Worm (Caenorhabditis elegans) whole organism, L3 larva: Measurements from ENCODE around the gene irld-66.

ENCODE experiments used
- R02D3.7 ChIP-seq: fragments of 150-350 bp; optimal IDR thresholded peaks from 2 replicates; lab custom pipeline; 2014; ENCODE audit warnings: missing biosample characterization, missing genetic modification characterization
- ceh-16 ChIP-seq: sonication (generic microtip); optimal IDR thresholded peaks from 2 replicates; lab custom pipeline; 2017; ENCODE audit warnings: missing biosample characterization, missing genetic modification characterization
- ceh-28 ChIP-seq: fragments of 150-350 bp; optimal IDR thresholded peaks from 2 replicates; lab custom pipeline; 2014; ENCODE audit warnings: missing biosample characterization, missing genetic modification reagents, missing genetic modification characterization
- ceh-9 ChIP-seq: sonication (generic microtip); optimal IDR thresholded peaks from 2 replicates; lab custom pipeline; 2018; ENCODE audit warnings: missing biosample characterization, missing genetic modification characterization
- daf-12 ChIP-seq: fragments of 150-350 bp; optimal IDR thresholded peaks from 2 replicates; lab custom pipeline; 2014; ENCODE audit warnings: missing biosample characterization, missing genetic modification reagents, missing genetic modification characterization
- egl-27 ChIP-seq: sonication (generic microtip); optimal IDR thresholded peaks from 4 replicates; lab custom pipeline; 2017; ENCODE audit warnings: missing biosample characterization, missing genetic modification reagents, missing genetic modification characterization
- egl-5 ChIP-seq: fragments of 150-350 bp; optimal IDR thresholded peaks from 2 replicates; lab custom pipeline; 2017; ENCODE audit warnings: missing biosample characterization, missing genetic modification reagents, missing genetic modification characterization, inconsistent platforms
- elt-1 ChIP-seq: fragments of 150-350 bp; optimal IDR thresholded peaks from 2 replicates; lab custom pipeline; 2014; ENCODE audit warnings: missing biosample characterization, missing genetic modification characterization
- elt-2 ChIP-seq: sonication (generic microtip); optimal IDR thresholded peaks from 2 replicates; lab custom pipeline; 2016; ENCODE audit warnings: missing genetic modification reagents, mild to moderate bottlenecking, missing genetic modification characterization, missing compliant biosample characterization
- elt-3 ChIP-seq, 3 experiments: fragments of 150-350 bp in 1 of 3; sonication (generic microtip) in 2 of 3; optimal IDR thresholded peaks; 2 replicates in 2 of 3; 4 replicates in 1 of 3; lab custom pipeline; 2014 to 2017; ENCODE audit warnings: missing biosample characterization in 3 of 3, missing genetic modification characterization in 3 of 3
- eor-1 ChIP-seq, 2 experiments: fragments of 150-350 bp; optimal IDR thresholded peaks; 2 replicates each; lab custom pipeline; 2014 to 2018; ENCODE audit warnings: missing biosample characterization in 2 of 2, missing genetic modification characterization in 2 of 2
- fkh-10 ChIP-seq: sonication (generic microtip); optimal IDR thresholded peaks from 2 replicates; lab custom pipeline; 2017; ENCODE audit warnings: missing biosample characterization, missing genetic modification reagents, missing genetic modification characterization
- fkh-2 ChIP-seq: fragments of 150-350 bp; optimal IDR thresholded peaks from 2 replicates; lab custom pipeline; 2014; ENCODE audit warnings: missing biosample characterization, missing genetic modification reagents, missing genetic modification characterization
- fos-1 ChIP-seq: fragments of 150-350 bp; optimal IDR thresholded peaks from 2 replicates; lab custom pipeline; 2014; ENCODE audit warnings: missing biosample characterization, missing genetic modification characterization
- hmg-11 ChIP-seq: sonication (generic microtip); optimal IDR thresholded peaks from 2 replicates; lab custom pipeline; 2016; ENCODE audit warnings: missing genetic modification characterization, missing compliant biosample characterization
- jun-1 ChIP-seq: fragments of 150-350 bp; optimal IDR thresholded peaks from 2 replicates; lab custom pipeline; 2014; ENCODE audit warnings: missing biosample characterization, missing genetic modification reagents, missing genetic modification characterization
- lin-15B ChIP-seq: fragments of 150-350 bp; optimal IDR thresholded peaks from 2 replicates; lab custom pipeline; 2014; ENCODE audit warnings: missing biosample characterization, missing genetic modification characterization
- lin-39 ChIP-seq: fragments of 150-350 bp; optimal IDR thresholded peaks from 2 replicates; lab custom pipeline; 2018; ENCODE audit warnings: missing biosample characterization, missing genetic modification reagents, missing genetic modification characterization
- lsy-12 ChIP-seq: sonication (generic microtip); optimal IDR thresholded peaks from 2 replicates; lab custom pipeline; 2016; ENCODE audit warnings: mild to moderate bottlenecking, missing genetic modification characterization, missing compliant biosample characterization
- mdl-1 ChIP-seq: fragments of 150-350 bp; optimal IDR thresholded peaks from 2 replicates; lab custom pipeline; 2014; ENCODE audit warnings: missing biosample characterization, missing genetic modification characterization
- mml-1 ChIP-seq: fragments of 150-350 bp; sonication (generic microtip); optimal IDR thresholded peaks from 3 replicates; lab custom pipeline; 2014; ENCODE audit warnings: missing biosample characterization, missing genetic modification characterization
- nhr-11 ChIP-seq: fragments of 150-350 bp; optimal IDR thresholded peaks from 2 replicates; lab custom pipeline; 2014; ENCODE audit warnings: missing biosample characterization, missing genetic modification characterization
- nhr-23 ChIP-seq: fragments of 150-350 bp; optimal IDR thresholded peaks from 2 replicates; lab custom pipeline; 2014; ENCODE audit warnings: missing biosample characterization, missing genetic modification reagents, missing genetic modification characterization
- nhr-25 ChIP-seq: sonication (generic microtip); optimal IDR thresholded peaks from 2 replicates; lab custom pipeline; 2017; ENCODE audit warnings: missing biosample characterization, missing genetic modification characterization
- nhr-28 ChIP-seq: fragments of 150-350 bp; optimal IDR thresholded peaks from 2 replicates; lab custom pipeline; 2014; ENCODE audit warnings: missing biosample characterization, missing genetic modification characterization
- nhr-43 ChIP-seq: sonication (generic microtip); optimal IDR thresholded peaks from 2 replicates; lab custom pipeline; 2016; ENCODE audit warnings: mild to moderate bottlenecking, missing genetic modification characterization, missing compliant biosample characterization; ENCODE audit not compliant: poor library complexity, severe bottlenecking
- nhr-67 ChIP-seq: fragments of 150-350 bp; optimal IDR thresholded peaks from 2 replicates; lab custom pipeline; 2014; ENCODE audit warnings: missing biosample characterization, missing genetic modification characterization
- nhr-77 ChIP-seq: fragments of 150-350 bp; optimal IDR thresholded peaks from 2 replicates; lab custom pipeline; 2014; ENCODE audit warnings: missing biosample characterization, missing genetic modification characterization
- pha-4 ChIP-seq: fragments of 150-350 bp; optimal IDR thresholded peaks from 2 replicates; lab custom pipeline; 2014; ENCODE audit warnings: missing biosample characterization, missing genetic modification reagents, missing genetic modification characterization
- sea-2 ChIP-seq: fragments of 150-350 bp; sonication (generic microtip); optimal IDR thresholded peaks from 4 replicates; lab custom pipeline; 2014; ENCODE audit warnings: missing biosample characterization, missing genetic modification reagents, missing genetic modification characterization
- skn-1 ChIP-seq: fragments of 150-350 bp; optimal IDR thresholded peaks from 2 replicates; lab custom pipeline; 2014; ENCODE audit warnings: missing biosample characterization, missing genetic modification characterization
- snpc-4 ChIP-seq: fragments of 150-350 bp; optimal IDR thresholded peaks from 2 replicates; lab custom pipeline; 2014; ENCODE audit warnings: missing biosample characterization, missing genetic modification characterization
- tbx-2 ChIP-seq: sonication (generic microtip); optimal IDR thresholded peaks from 2 replicates; lab custom pipeline; 2016; ENCODE audit warnings: mild to moderate bottlenecking, missing genetic modification characterization, missing compliant biosample characterization
- unc-39 ChIP-seq: sonication (generic microtip); optimal IDR thresholded peaks from 4 replicates; lab custom pipeline; 2017; ENCODE audit warnings: missing biosample characterization, missing genetic modification characterization
- unc-62 ChIP-seq: fragments of 150-350 bp; sonication (generic microtip); optimal IDR thresholded peaks from 4 replicates; lab custom pipeline; 2014; ENCODE audit warnings: missing biosample characterization, missing genetic modification reagents, missing genetic modification characterization
- zag-1 ChIP-seq: fragments of 150-350 bp; optimal IDR thresholded peaks from 2 replicates; lab custom pipeline; 2014; ENCODE audit warnings: missing biosample characterization, missing genetic modification characterization
- ztf-11 ChIP-seq: fragments of 150-350 bp; optimal IDR thresholded peaks from 2 replicates; lab custom pipeline; 2014; ENCODE audit warnings: missing biosample characterization, missing genetic modification characterization
- ztf-4 ChIP-seq: fragments of 150-350 bp; optimal IDR thresholded peaks from 2 replicates; lab custom pipeline; 2014; ENCODE audit warnings: missing biosample characterization, missing genetic modification characterization

The irld-66 gene

DNA sequence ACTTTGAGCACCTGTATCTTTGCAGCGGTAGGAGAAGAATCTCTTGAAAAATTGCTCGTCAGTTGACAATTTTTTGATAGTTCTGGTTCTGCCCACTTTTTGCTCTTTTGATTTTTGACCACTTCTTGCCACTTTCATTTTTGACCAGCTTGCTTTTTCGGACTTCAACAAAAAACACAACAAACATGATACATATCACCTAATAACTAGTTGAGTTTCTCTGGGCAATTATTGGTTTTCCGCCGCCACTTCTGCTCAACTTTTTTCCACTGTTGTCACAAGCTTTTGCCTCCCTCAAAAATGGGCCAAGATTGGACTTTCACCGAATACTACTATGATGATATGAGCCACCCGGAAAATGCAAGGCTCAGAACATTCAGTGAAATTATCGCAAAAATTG, 17.7 kb upstream of the irld-66 start, which contains the start of gene srw-60:
srw-60 (plus strand) TSS at position 301 of the 400 bp plus-strand sequence.
- no peak for TF ChIP-seq ceh-16 (tag; lab: Kevin White, UChicago)
- no peak for TF ChIP-seq hmg-11
- TF ChIP-seq nhr-77 (tag; lab: Kevin White, UChicago), result no peak
- TF ChIP-seq, all 47 proteins: peak for 0

DNA sequence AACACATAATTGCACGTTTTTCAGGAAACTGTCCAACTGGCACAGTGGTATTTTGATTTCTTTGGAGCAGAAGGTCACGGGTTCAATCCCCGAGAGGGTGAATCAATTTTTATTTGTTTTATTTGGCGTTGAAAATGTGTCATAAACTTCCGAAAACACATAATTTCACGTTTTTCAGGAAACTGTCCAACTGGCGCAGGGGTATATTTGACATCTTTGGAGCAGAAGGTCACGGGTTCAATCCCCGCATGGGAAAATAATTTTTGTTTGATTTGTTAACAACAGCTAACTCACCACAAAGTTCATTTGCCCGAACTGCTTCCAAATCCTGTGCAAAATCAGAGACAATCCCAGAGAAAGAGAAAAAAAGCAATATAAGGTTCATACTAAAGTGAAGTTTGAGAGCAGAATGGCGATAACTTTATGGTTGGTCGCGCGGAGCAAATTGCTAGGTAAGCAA, 15.0 kb upstream of the irld-66 start, which contains the start of gene irld-48:
irld-48 (plus strand) TSS at position 410 of the 460 bp plus-strand sequence.
- TF ChIP-seq mdl-1 (no peak), unc-39 (no peak), ceh-16 (tag; lab: Kevin White, UChicago) (no peak), lin-15B (tag; lab: Kevin White, UChicago) (no peak), skn-1 (tag; lab: Kevin White, UChicago) (no peak), fos-1 (tag; lab: Kevin White, UChicago) (no peak), nhr-28 (no peak), lsy-12 (tag; lab: Kevin White, UChicago) (no peak), ceh-9 (no peak), nhr-77 (tag; lab: Kevin White, UChicago) (no peak), elt-1 (tag; lab: Kevin White, UChicago) (no peak), ceh-28 (tag; lab: Kevin White, UChicago) (no peak), eor-1 (tag; optimal IDR thresholded peaks at IDR 0.05; lab: Kevin White, UChicago) (no peak), fkh-2 (tag; lab: Kevin White, UChicago) (no peak)
- TF ChIP-seq, all 47 proteins: peak for 0

ce11 chrII:2952629-2953028, 12.0 kb upstream of the irld-66 start, which contains the start of gene irld-51:
Gene irld-51, minus strand, starts transcription at chrII:2952729.
- TF ChIP-seq ceh-9, result no peak
- no peak for TF ChIP-seq tbx-2
- no peak for TF ChIP-seq skn-1 (tag; lab: Kevin White, UChicago)
- no peak for TF ChIP-seq fos-1 (tag; lab: Kevin White, UChicago)
- TF ChIP-seq zag-1, result no peak
- no peak for TF ChIP-seq jun-1 (tag; lab: Kevin White, UChicago)
- TF ChIP-seq elt-3 (tag; optimal IDR thresholded peaks at IDR 0.05; lab: Kevin White, UChicago), result no peak
- no peak for TF ChIP-seq fkh-10
- TF ChIP-seq ztf-4, result no peak
- no peak for TF ChIP-seq sea-2 (GFP tag; lab: Kevin White, UChicago)
- no peak for TF ChIP-seq snpc-4 (tag; lab: Kevin White, UChicago)
- no peak for TF ChIP-seq lin-39 (tag; lab: Kevin White, UChicago)
- TF ChIP-seq nhr-25 (tag; lab: Kevin White, UChicago), result no peak
- no peak for TF ChIP-seq elt-2 (tag; lab: Kevin White, UChicago)
- TF ChIP-seq mdl-1, result no peak
- TF ChIP-seq nhr-23, result no peak
- no peak for TF ChIP-seq nhr-28
- no peak for TF ChIP-seq egl-27
- no peak for TF ChIP-seq ztf-11
- TF ChIP-seq R02D3.7, result no peak

- TF ChIP-seq nhr-11 (tag; lab: Kevin White, UChicago) (no peak), lin-15B (tag; lab: Kevin White, UChicago) (no peak), unc-39 (no peak), nhr-67 (tag; lab: Kevin White, UChicago) (no peak), mml-1 (no peak), R02D3.7 (no peak), nhr-23 (no peak), jun-1 (tag; lab: Kevin White, UChicago) (no peak), hmg-11 (no peak), unc-62 (no peak), daf-12 (tag; lab: Kevin White, UChicago) (no peak)
- TF ChIP-seq, all 47 proteins: peak for 0
Observed at ce11 chrII:2948614-2949013, 8.0 kb upstream of the irld-66 start.

- no peak for TF ChIP-seq R02D3.7
- no peak for TF ChIP-seq egl-27
- TF ChIP-seq hmg-11, result no peak
- no peak for TF ChIP-seq nhr-11 (tag; lab: Kevin White, UChicago)
- TF ChIP-seq snpc-4 (tag; lab: Kevin White, UChicago), result no peak
- TF ChIP-seq elt-3 (tag; optimal IDR thresholded peaks at IDR 0.05; lab: Kevin White, UChicago), result no peak
- no peak for TF ChIP-seq nhr-25 (tag; lab: Kevin White, UChicago)
- no peak for TF ChIP-seq lin-39 (tag; lab: Kevin White, UChicago)
- TF ChIP-seq pha-4 (tag; lab: Kevin White, UChicago), result no peak
- TF ChIP-seq nhr-43 (tag; lab: Kevin White, UChicago), result no peak
- no peak for TF ChIP-seq daf-12 (tag; lab: Kevin White, UChicago)
- no peak for TF ChIP-seq ceh-9
- TF ChIP-seq elt-1 (tag; lab: Kevin White, UChicago), result no peak
- TF ChIP-seq skn-1 (tag; lab: Kevin White, UChicago), result no peak
- TF ChIP-seq zag-1, result no peak
- no peak for TF ChIP-seq elt-2 (tag; lab: Kevin White, UChicago)
- no peak for TF ChIP-seq nhr-23
- no peak for TF ChIP-seq tbx-2
- no peak for TF ChIP-seq egl-5 (tag; lab: Kevin White, UChicago)
Observed at ce11 chrII:2946438-2946837, 5.8 kb upstream of the irld-66 start, which contains the start of gene srw-79. Gene srw-79, plus strand, starts transcription at chrII:2946738.
